Worm (Caenorhabditis elegans): ENCODE data around the gene ZK1320.5.

The ZK1320.5 gene

ce11 chrII:9625930-9626329, 39.5 kb downstream of the ZK1320.5 start:
- TF ChIP-seq ceh-19 (GFP tag; optimal IDR thresholded peaks at IDR 0.05), result no peak
- no peak for TF ChIP-seq dve-1 (tag; optimal IDR thresholded peaks at IDR 0.05)
- no peak for TF ChIP-seq pat-9 (tag; optimal IDR thresholded peaks at IDR 0.05)
- TF ChIP-seq hlh-6 (tag; optimal IDR thresholded peaks at IDR 0.05), result no peak
- no peak for TF ChIP-seq unc-55 (GFP tag; optimal IDR thresholded peaks at IDR 0.05)
- TF ChIP-seq elt-2 (tag; optimal IDR thresholded peaks at IDR 0.05), result no peak
- no peak for TF ChIP-seq sox-2 (GFP tag; IDR thresholded peaks at IDR 0.05)
- TF ChIP-seq pag-3 (tag; optimal IDR thresholded peaks at IDR 0.05; ENCODE audit: borderline replicate concordance), result no peak
- TF ChIP-seq syd-9 (tag; optimal IDR thresholded peaks at IDR 0.05), result no peak
- no peak for TF ChIP-seq sdc-2 (tag; optimal IDR thresholded peaks at IDR 0.05)
- no peak for TF ChIP-seq eyg-1 (tag; optimal IDR thresholded peaks at IDR 0.05)
- TF ChIP-seq ahr-1 (tag; optimal IDR thresholded peaks at IDR 0.05), result no peak
- TF ChIP-seq pax-1 (tag; optimal IDR thresholded peaks at IDR 0.05), result no peak
- no peak for TF ChIP-seq ceh-24 (tag; optimal IDR thresholded peaks at IDR 0.05)
- TF ChIP-seq ceh-14 (tag; optimal IDR thresholded peaks at IDR 0.05), result no peak
- TF ChIP-seq hlh-15 (tag; optimal IDR thresholded peaks at IDR 0.05), result no peak
- no peak for TF ChIP-seq K09A11.1 (tag; optimal IDR thresholded peaks at IDR 0.05; ENCODE audit: insufficient read depth)

- TF ChIP-seq pag-3 (tag; optimal IDR thresholded peaks at IDR 0.05; ENCODE audit: borderline replicate concordance), result no peak
- peak; percentile 9 for TF ChIP-seq elt-2 (tag; optimal IDR thresholded peaks at IDR 0.05)
These were observed 41.3 kb downstream of the ZK1320.5 start, which contains the start of the genes dnj-20 and ZK1307.8 for ce11 chrII:9624110-9624695. Gene dnj-20, minus strand, starts transcription at chrII:9624176. Gene ZK1307.8, plus strand, starts transcription at chrII:9624613.

ce11 chrII:9621913-9622348, 43.5 kb downstream of the ZK1320.5 start:
- no peak for TF ChIP-seq eyg-1 (tag; optimal IDR thresholded peaks at IDR 0.05)
- TF ChIP-seq ref-2 (tag; optimal IDR thresholded peaks at IDR 0.05), result no peak
- no peak for TF ChIP-seq ceh-9 (tag; optimal IDR thresholded peaks at IDR 0.05)
- TF ChIP-seq hlh-30 (tag; optimal IDR thresholded peaks at IDR 0.05; ENCODE audit: insufficient read depth), result no peak
- no peak for TF ChIP-seq mec-3 (tag; optimal IDR thresholded peaks at IDR 0.05; ENCODE audit: borderline replicate concordance)
- TF ChIP-seq Y22D7AL.16 (tag; optimal IDR thresholded peaks at IDR 0.05), result no peak
- no peak for TF ChIP-seq ceh-34 (tag; optimal IDR thresholded peaks at IDR 0.05)
- TF ChIP-seq sox-4 (tag; optimal IDR thresholded peaks at IDR 0.05), result no peak
- TF ChIP-seq tbx-2 (tag; optimal IDR thresholded peaks at IDR 0.05), result no peak
- no peak for TF ChIP-seq che-1 (tag; optimal IDR thresholded peaks at IDR 0.05)
- no peak for TF ChIP-seq pqm-1 (tag; optimal IDR thresholded peaks at IDR 0.05)
- TF ChIP-seq C38D4.7 (GFP tag; optimal IDR thresholded peaks at IDR 0.05), result no peak
- no peak for TF ChIP-seq fkh-10 (GFP tag; optimal IDR thresholded peaks at IDR 0.05)
- TF ChIP-seq ahr-1 (tag; optimal IDR thresholded peaks at IDR 0.05), result no peak
- no peak for TF ChIP-seq lin-11 (tag; optimal IDR thresholded peaks at IDR 0.05)
- no peak for TF ChIP-seq ztf-16 (tag; optimal IDR thresholded peaks at IDR 0.05)

ce11 chrII:9621121-9621520, 44.4 kb downstream of the ZK1320.5 start:
- TF ChIP-seq F13H6.1 (tag; optimal IDR thresholded peaks at IDR 0.05) (no peak), unc-55 (GFP tag; optimal IDR thresholded peaks at IDR 0.05) (peak; percentile 88), elt-4 (tag; optimal IDR thresholded peaks at IDR 0.05) (no peak), C08G9.2 (tag; optimal IDR thresholded peaks at IDR 0.05) (no peak), K02D7.2 (tag; optimal IDR thresholded peaks at IDR 0.05) (no peak), ets-4 (tag; optimal IDR thresholded peaks at IDR 0.05) (no peak), ceh-6 (GFP tag; optimal IDR thresholded peaks at IDR 0.05) (no peak), elt-2 (tag; optimal IDR thresholded peaks at IDR 0.05) (no peak), odd-2 (tag; optimal IDR thresholded peaks at IDR 0.05) (no peak), che-1 (tag; optimal IDR thresholded peaks at IDR 0.05) (no peak), gmeb-2 (tag; optimal IDR thresholded peaks at IDR 0.05) (no peak), hlh-13 (GFP tag; optimal IDR thresholded peaks at IDR 0.05) (no peak), T23F11.4 (GFP tag; optimal IDR thresholded peaks at IDR 0.05) (no peak), sdc-2 (tag; optimal IDR thresholded peaks at IDR 0.05) (no peak), tbx-2 (tag; optimal IDR thresholded peaks at IDR 0.05) (no peak), dmd-4 (tag; optimal IDR thresholded peaks at IDR 0.05; ENCODE audit: borderline replicate concordance) (no peak), ceh-18 (tag; optimal IDR thresholded peaks at IDR 0.05) (peak; percentile 83), nfya-1 (tag; optimal IDR thresholded peaks at IDR 0.05) (peak; percentile 26), hlh-15 (tag; optimal IDR thresholded peaks at IDR 0.05) (no peak), fax-1 (tag; optimal IDR thresholded peaks at IDR 0.05) (no peak), ceh-2 (tag; optimal IDR thresholded peaks at IDR 0.05) (no peak), hlh-6 (tag; optimal IDR thresholded peaks at IDR 0.05) (no peak)
